Fruit fly (Drosophila melanogaster) whole organism, embryonic: ENCODE results near the gene Mvl.

ENCODE experiments used
- Blimp-1 ChIP-seq: fragments of 200-800 bp; sonication (Bioruptor generic); optimal IDR thresholded peaks from 3 replicates; lab custom pipeline; 2018; ENCODE audit warnings: missing biosample characterization, missing genetic modification characterization, mild to moderate bottlenecking, moderate library complexity, missing genetic modification reagents
- CG10147 ChIP-seq: fragments of 200-800 bp; sonication (Bioruptor generic); optimal IDR thresholded peaks from 2 replicates; lab custom pipeline; 2019; ENCODE audit warnings: missing biosample characterization, mild to moderate bottlenecking, missing genetic modification characterization, moderate library complexity
- CG11456 ChIP-seq: fragments of 200-800 bp; sonication (Bioruptor generic); IDR thresholded peaks from 3 replicates; pipeline ENCODE4 v1.3.6; 2022; ENCODE audit warnings: missing biosample characterization, missing genetic modification characterization
- CG11723 ChIP-seq: fragments of 200-800 bp; sonication (Bioruptor generic); optimal IDR thresholded peaks from 2 replicates; lab custom pipeline; 2017; ENCODE audit warnings: missing biosample characterization, mild to moderate bottlenecking, missing genetic modification characterization
- CG14014 ChIP-seq: fragments of 200-800 bp; sonication (Bioruptor generic); IDR thresholded peaks from 2 replicates; pipeline ENCODE4 v1.3.6; 2022; ENCODE audit warnings: missing biosample characterization, missing genetic modification characterization
- CG15514 ChIP-seq: fragments of 200-800 bp; sonication (Bioruptor generic); optimal IDR thresholded peaks from 3 replicates; lab custom pipeline; 2017; ENCODE audit warnings: missing biosample characterization, missing genetic modification characterization, mild to moderate bottlenecking, moderate library complexity, missing genetic modification reagents
- CG16813 ChIP-seq: fragments of 200-800 bp; sonication (Bioruptor generic); IDR thresholded peaks from 3 replicates; pipeline ENCODE4 v1.3.6; 2022; ENCODE audit warnings: missing biosample characterization, missing genetic modification characterization; ENCODE audit not compliant: partially characterized antibody
- CG16815 ChIP-seq: fragments of 200-800 bp; sonication (Bioruptor generic); optimal IDR thresholded peaks from 3 replicates; lab custom pipeline; 2017; ENCODE audit warnings: missing biosample characterization, mild to moderate bottlenecking, missing genetic modification characterization
- CG17328 ChIP-seq: fragments of 200-800 bp; sonication (Bioruptor generic); IDR thresholded peaks from 2 replicates; pipeline ENCODE4 v1.3.6; 2022; ENCODE audit warnings: missing biosample characterization, missing genetic modification characterization
- CG18619 ChIP-seq: fragments of 200-800 bp; sonication (Bioruptor generic); optimal IDR thresholded peaks from 3 replicates; lab custom pipeline; 2017; ENCODE audit warnings: missing biosample characterization, mild to moderate bottlenecking, missing genetic modification characterization
- CG2199 ChIP-seq: fragments of 200-800 bp; sonication (Bioruptor generic); IDR thresholded peaks from 3 replicates; pipeline ENCODE4 v1.3.6; 2022; ENCODE audit warnings: missing biosample characterization, missing genetic modification characterization
- CG2889 ChIP-seq: fragments of 200-800 bp; sonication (Bioruptor generic); IDR thresholded peaks from 3 replicates; pipeline ENCODE4 v1.3.6; 2022; ENCODE audit warnings: missing biosample characterization, missing genetic modification characterization
- CG32532 ChIP-seq: fragments of 200-800 bp; sonication (Bioruptor generic); IDR thresholded peaks from 2 replicates; pipeline ENCODE4 v1.3.6; 2022; ENCODE audit warnings: missing biosample characterization, missing genetic modification characterization
- CG6272 ChIP-seq: fragments of 200-800 bp; sonication (Bioruptor generic); IDR thresholded peaks from 2 replicates; pipeline ENCODE4 v1.3.6; 2022; ENCODE audit warnings: missing biosample characterization, missing genetic modification characterization
- CG8290 ChIP-seq, 3 experiments: fragments of 200-800 bp; sonication (Bioruptor generic); optimal IDR thresholded peaks; 2 replicates each; lab custom pipeline; 2016 to 2019; ENCODE audit warnings: missing biosample characterization in 3 of 3, missing genetic modification characterization in 3 of 3, mild to moderate bottlenecking in 2 of 3, moderate library complexity in 1 of 3
- CG8359 ChIP-seq: fragments of 200-800 bp; sonication (Bioruptor generic); optimal IDR thresholded peaks from 2 replicates; lab custom pipeline; 2017; ENCODE audit warnings: missing biosample characterization, mild to moderate bottlenecking, missing genetic modification characterization, borderline replicate concordance
- D ChIP-seq, 2 experiments: fragments of 200-800 bp in 1 of 2; fragments of >200 bp in 1 of 2; sonication (Bioruptor generic) in 1 of 2; optimal IDR thresholded peaks; 2 replicates in 1 of 2; 3 replicates in 1 of 2; lab custom pipeline; 2017; ENCODE audit warnings: mild to moderate bottlenecking in 1 of 2, missing biosample characterization in 1 of 2, missing genetic modification characterization in 1 of 2, missing genetic modification reagents in 1 of 2
- Doc2 ChIP-seq: fragments of 200-800 bp; sonication (Bioruptor generic); IDR thresholded peaks from 2 replicates; pipeline ENCODE4 v1.3.6; 2022; ENCODE audit warnings: missing biosample characterization, missing genetic modification characterization
- ERR ChIP-seq: fragments of 200-800 bp; sonication (Bioruptor generic); optimal IDR thresholded peaks from 2 replicates; lab custom pipeline; 2016; ENCODE audit warnings: missing biosample characterization, missing genetic modification characterization
- Ets65A ChIP-seq: fragments of 200-800 bp; sonication (Bioruptor generic); peaks from one replicate; lab custom pipeline; 2016; ENCODE audit warnings: missing biosample characterization, missing genetic modification characterization
- HLH3B ChIP-seq: fragments of 200-800 bp; sonication (Bioruptor generic); IDR thresholded peaks from 2 replicates; pipeline ENCODE4 v1.3.6; 2022; ENCODE audit warnings: missing biosample characterization, missing genetic modification characterization
- Med ChIP-seq: fragments of 200-800 bp; sonication (Bioruptor generic); peaks from one replicate; lab custom pipeline; 2016; ENCODE audit warnings: missing biosample characterization, missing genetic modification characterization, mild to moderate bottlenecking, inconsistent platforms, moderate library complexity
- Oli ChIP-seq: fragments of 200-800 bp; sonication (Bioruptor generic); optimal IDR thresholded peaks from 2 replicates; lab custom pipeline; 2018; ENCODE audit warnings: missing biosample characterization, mild to moderate bottlenecking, missing genetic modification characterization, moderate library complexity
- PHDP ChIP-seq: fragments of 200-800 bp; sonication (Bioruptor generic); optimal IDR thresholded peaks from 3 replicates; lab custom pipeline; 2018; ENCODE audit warnings: missing biosample characterization, mild to moderate bottlenecking, missing genetic modification characterization, moderate library complexity
- Ptx1 ChIP-seq: fragments of 200-800 bp; sonication (Bioruptor generic); IDR thresholded peaks from 2 replicates; pipeline ENCODE4 v1.3.6; 2022; ENCODE audit warnings: missing biosample characterization, missing genetic modification characterization
- ab ChIP-seq: fragments of 200-800 bp; sonication (Bioruptor generic); optimal IDR thresholded peaks from 2 replicates; lab custom pipeline; 2016; ENCODE audit warnings: missing biosample characterization, missing genetic modification characterization
- cato ChIP-seq: fragments of 200-800 bp; sonication (Bioruptor generic); optimal IDR thresholded peaks from 2 replicates; lab custom pipeline; 2016; ENCODE audit warnings: missing biosample characterization, missing genetic modification characterization, borderline replicate concordance
- corto ChIP-seq: fragments of 200-800 bp; sonication (Bioruptor generic); optimal IDR thresholded peaks from 2 replicates; lab custom pipeline; 2016; ENCODE audit warnings: missing biosample characterization, mild to moderate bottlenecking, missing genetic modification characterization, moderate library complexity
- ftz-f1 ChIP-seq: fragments of 200-800 bp; sonication (Bioruptor generic); optimal IDR thresholded peaks from 2 replicates; lab custom pipeline; 2016; ENCODE audit warnings: missing biosample characterization, missing genetic modification characterization
- gcm ChIP-seq: fragments of 200-800 bp; sonication (Bioruptor generic); optimal IDR thresholded peaks from 2 replicates; lab custom pipeline; 2019; ENCODE audit warnings: missing biosample characterization, mild to moderate bottlenecking, missing genetic modification characterization, moderate library complexity
- gem ChIP-seq: fragments of 200-800 bp; sonication (Bioruptor generic); optimal IDR thresholded peaks from 2 replicates; lab custom pipeline; 2019; ENCODE audit warnings: missing biosample characterization, mild to moderate bottlenecking, missing genetic modification characterization, moderate library complexity
- grau ChIP-seq: fragments of 200-800 bp; optimal IDR thresholded peaks from 3 replicates; lab custom pipeline; 2019; ENCODE audit warnings: missing biosample characterization, mild to moderate bottlenecking, missing genetic modification characterization, moderate library complexity
- her ChIP-seq: fragments of 200-800 bp; sonication (Bioruptor generic); optimal IDR thresholded peaks from 2 replicates; lab custom pipeline; 2016; ENCODE audit warnings: missing biosample characterization, missing genetic modification characterization
- kay ChIP-seq: fragments of 200-800 bp; sonication (Bioruptor generic); optimal IDR thresholded peaks from 2 replicates; lab custom pipeline; 2016; ENCODE audit warnings: missing biosample characterization, missing genetic modification characterization
- lov ChIP-seq, 2 experiments: fragments of 200-800 bp in 1 of 2; fragments of >200 bp in 1 of 2; sonication (Bioruptor generic) in 1 of 2; IDR thresholded peaks in 1 of 2; optimal IDR thresholded peaks in 1 of 2; 2 replicates in 1 of 2; 3 replicates in 1 of 2; pipeline versions ENCODE4 v1.3.6 to Lab custom; 2017 to 2022; ENCODE audit warnings: missing biosample characterization in 1 of 2, missing genetic modification characterization in 1 of 2
- p53 ChIP-seq: fragments of 200-800 bp; sonication (Bioruptor generic); optimal IDR thresholded peaks from 2 replicates; lab custom pipeline; 2016; ENCODE audit warnings: missing biosample characterization, missing genetic modification characterization
- pan ChIP-seq, 4 experiments: fragments of >200 bp in 3 of 4; fragments of 200-800 bp in 1 of 4; sonication (Bioruptor generic) in 1 of 4; optimal IDR thresholded peaks in 3 of 4; IDR thresholded peaks in 1 of 4; 2 replicates each; pipeline versions ENCODE4 v1.3.6 to Lab custom; 2017 to 2022; ENCODE audit warnings: missing biosample characterization in 2 of 4, missing genetic modification characterization in 2 of 4, mixed read lengths in 1 of 4
- pb ChIP-seq: fragments of 200-800 bp; sonication (Bioruptor generic); optimal IDR thresholded peaks from 3 replicates; lab custom pipeline; 2016; ENCODE audit warnings: missing biosample characterization, missing genetic modification characterization
- prd ChIP-seq, 3 experiments: fragments of >200 bp in 2 of 3; fragments of 200-800 bp in 1 of 3; sonication (Bioruptor generic) in 1 of 3; optimal IDR thresholded peaks in 2 of 3; IDR thresholded peaks in 1 of 3; 2 replicates in 2 of 3; 3 replicates in 1 of 3; pipeline versions ENCODE4 v1.3.6 to Lab custom; 2017 to 2022; ENCODE audit warnings: missing biosample characterization in 1 of 3, missing genetic modification characterization in 1 of 3
- row ChIP-seq: fragments of 200-800 bp; sonication (Bioruptor generic); IDR thresholded peaks from 3 replicates; pipeline ENCODE4 v1.3.6; 2022; ENCODE audit warnings: missing biosample characterization, missing genetic modification characterization
- sens ChIP-seq: fragments of 200-800 bp; sonication (Bioruptor generic); peaks from one replicate; lab custom pipeline; 2016; ENCODE audit warnings: missing biosample characterization, missing genetic modification characterization
- slbo ChIP-seq: fragments of 200-800 bp; sonication (Bioruptor generic); IDR thresholded peaks from 2 replicates; pipeline ENCODE4 v1.3.6; 2022; ENCODE audit warnings: missing biosample characterization, missing genetic modification characterization
- slp2 ChIP-seq: fragments of 200-800 bp; sonication (Bioruptor generic); optimal IDR thresholded peaks from 2 replicates; lab custom pipeline; 2016; ENCODE audit warnings: missing biosample characterization, missing genetic modification characterization
- sob ChIP-seq: fragments of 200-800 bp; sonication (Bioruptor generic); IDR thresholded peaks from 2 replicates; pipeline ENCODE4 v1.3.6; 2022; ENCODE audit warnings: missing biosample characterization, missing genetic modification characterization
- stc ChIP-seq: fragments of 200-800 bp; sonication (Bioruptor generic); IDR thresholded peaks from 2 replicates; pipeline ENCODE4 v1.3.6; 2022; ENCODE audit warnings: missing biosample characterization, missing genetic modification characterization
- ttk ChIP-seq: fragments of 200-800 bp; sonication (Bioruptor generic); IDR thresholded peaks from 2 replicates; pipeline ENCODE4 v2.1.2; 2022; ENCODE audit warnings: missing biosample characterization, missing genetic modification characterization
- zfh1 ChIP-seq: fragments of 200-800 bp; sonication (Bioruptor generic); IDR thresholded peaks from 3 replicates; pipeline ENCODE4 v1.3.6; 2022; ENCODE audit warnings: missing biosample characterization, missing genetic modification characterization

Mvl gene

dm6 chr3R:21065696-21066080 lies 5.1 kb upstream of the Mvl start:
- TF ChIP-seq CG15514 (GFP tag; lab: Kevin White, UChicago), result peak; percentile 15
- no peak for TF ChIP-seq corto
- no peak for TF ChIP-seq p53 (GFP tag; lab: Kevin White, UChicago)
- peak; percentile 87 for TF ChIP-seq Med
- no peak for TF ChIP-seq CG16815 (GFP tag; lab: Kevin White, UChicago)
- no peak for TF ChIP-seq Blimp-1 (GFP tag; lab: Kevin White, UChicago)
- TF ChIP-seq HLH3B (GFP tag; lab: Robert Waterston, UW), result 0 out of 2 replicates have a peak, but pooled peaks have one; percentile 21
- TF ChIP-seq CG8290 (GFP tag; optimal IDR thresholded peaks at IDR 0.05; lab: Kevin White, UChicago), result no peak
- peak in 1 of 2 experiments; percentile 48 for TF ChIP-seq CG8290 (tag; optimal IDR thresholded peaks at IDR 0.05; lab: Kevin White, UChicago)
- TF ChIP-seq gem (tag; lab: Kevin White, UChicago), result no peak
- peak; percentile 62; the same call in 1 of the 3 replicates for TF ChIP-seq CG2199
- TF ChIP-seq Oli (tag; lab: Kevin White, UChicago), result peak; percentile 18
- TF ChIP-seq CG2889 (GFP tag; lab: Robert Waterston, UW), result 0 out of 3 replicates have a peak, but pooled peaks have one; percentile 10
- peak; percentile 28; the same call in 1 of the 2 replicates for TF ChIP-seq CG14014 (GFP tag; lab: Robert Waterston, UW)
- 0 out of 2 replicates have a peak, but pooled peaks have one; percentile 19 for TF ChIP-seq slbo (GFP tag; lab: Robert Waterston, UW)
- 0 out of 2 replicates have a peak, but pooled peaks have one; percentile 17 for TF ChIP-seq Ptx1 (GFP tag; lab: Robert Waterston, UW)
- TF ChIP-seq zfh1 (GFP tag; lab: Robert Waterston, UW), result 0 out of 3 replicates have a peak, but pooled peaks have one; percentile 24
- TF ChIP-seq prd (optimal IDR thresholded peaks at IDR 0.05; lab: Kevin White, UChicago), result no peak
- 0 out of 3 replicates have a peak, but pooled peaks have one; percentile 14 for TF ChIP-seq prd (GFP tag; IDR thresholded peaks at IDR 0.05; lab: Robert Waterston, UW)
- no peak for TF ChIP-seq CG11456 (GFP tag; lab: Robert Waterston, UW)
- peak; percentile 12 for TF ChIP-seq her
- no peak for TF ChIP-seq pb (GFP tag; lab: Kevin White, UChicago)
- peak; percentile 89 for TF ChIP-seq grau (tag; lab: Kevin White, UChicago)
- no peak for TF ChIP-seq CG8359
- peak; percentile 2 for TF ChIP-seq Ets65A (GFP tag; lab: Kevin White, UChicago)
- TF ChIP-seq stc, result no peak
- TF ChIP-seq sens (GFP tag; lab: Kevin White, UChicago), result peak; percentile 66
- TF ChIP-seq sob (GFP tag; lab: Robert Waterston, UW), result peak; percentile 40; the same call in 1 of the 2 replicates
- no peak for TF ChIP-seq cato
- 0 out of 2 replicates have a peak, but pooled peaks have one; percentile 24 for TF ChIP-seq CG17328 (GFP tag; lab: Robert Waterston, UW)
- 0 out of 2 replicates have a peak, but pooled peaks have one; percentile 18 for TF ChIP-seq ttk (GFP tag; lab: Robert Waterston, UW)
- TF ChIP-seq pan (optimal IDR thresholded peaks at IDR 0.05; lab: Kevin White, UChicago), result no peak
- TF ChIP-seq pan (GFP tag; optimal IDR thresholded peaks at IDR 0.05 in 1 of 2, IDR thresholded peaks at IDR 0.05 in 1 of 2), result peak in 1 of 2 experiments; percentile 9
- no peak for TF ChIP-seq CG11723 (GFP tag; lab: Kevin White, UChicago)
- no peak for TF ChIP-seq D (optimal IDR thresholded peaks at IDR 0.05; lab: Kevin White, UChicago)
- no peak for TF ChIP-seq D (GFP tag; optimal IDR thresholded peaks at IDR 0.05; lab: Kevin White, UChicago)
- TF ChIP-seq CG10147 (GFP tag; lab: Kevin White, UChicago), result no peak
- no peak for TF ChIP-seq ERR (GFP tag; lab: Kevin White, UChicago)
- peak; percentile 51 for TF ChIP-seq kay (GFP tag; lab: Kevin White, UChicago)
- TF ChIP-seq CG32532 (GFP tag; lab: Robert Waterston, UW), result peak; percentile 24; the same call in 1 of the 2 replicates
- peak; percentile 24 for TF ChIP-seq CG18619 (GFP tag; lab: Kevin White, UChicago)
- TF ChIP-seq PHDP (tag; lab: Kevin White, UChicago), result no peak
- TF ChIP-seq ab (GFP tag; lab: Kevin White, UChicago), result no peak
- no peak for TF ChIP-seq CG16813 (GFP tag; lab: Robert Waterston, UW)
- no peak for TF ChIP-seq lov (optimal IDR thresholded peaks at IDR 0.05; lab: Kevin White, UChicago)
- TF ChIP-seq lov (GFP tag; IDR thresholded peaks at IDR 0.05; lab: Robert Waterston, UW), result 0 out of 3 replicates have a peak, but pooled peaks have one; percentile 44
- TF ChIP-seq CG6272 (GFP tag; lab: Robert Waterston, UW), result no peak
- TF ChIP-seq slp2, result no peak
- TF ChIP-seq Doc2, result no peak
- no peak for TF ChIP-seq gcm
- TF ChIP-seq ftz-f1, result peak; percentile 32
- peak; percentile 40; the same call in 2 of the 3 replicates for TF ChIP-seq row
